Worm (Caenorhabditis elegans) whole organism, young adult: ENCODE measurements around the gene far-3.
A peak's percentile ranks its signal among the peaks of the same experiment; 100 is the strongest.

ENCODE experiments used
- C17E4.6 ChIP-seq: fragments of 200-800 bp; sonication (Bioruptor generic); IDR thresholded peaks from 2 replicates; pipeline ENCODE4 v1.3.6; 2022; ENCODE audit warnings: missing genetic modification reagents, missing genetic modification characterization, missing compliant biosample characterization
- D2030.7 ChIP-seq: fragments of 200-800 bp; sonication (Bioruptor generic); IDR thresholded peaks from 2 replicates; pipeline ENCODE4 v1.3.6; 2022; ENCODE audit warnings: missing genetic modification reagents, missing genetic modification characterization, missing compliant biosample characterization
- F37B4.10 ChIP-seq: fragments of 200-800 bp; sonication (Bioruptor generic); IDR thresholded peaks from 2 replicates; pipeline ENCODE4 v1.3.6; 2022; ENCODE audit warnings: missing genetic modification characterization, missing compliant biosample characterization
- K12H6.12 ChIP-seq: fragments of 200-800 bp; sonication (Bioruptor generic); optimal IDR thresholded peaks from 2 replicates; lab custom pipeline; 2018; ENCODE audit warnings: mild to moderate bottlenecking, missing genetic modification characterization, missing compliant biosample characterization
- ZK185.1 ChIP-seq: sonication (generic microtip); optimal IDR thresholded peaks from 2 replicates; lab custom pipeline; 2016; ENCODE audit warnings: mild to moderate bottlenecking, missing genetic modification characterization, missing compliant biosample characterization; ENCODE audit not compliant: poor library complexity, severe bottlenecking
- ama-1 ChIP-seq, 3 experiments: fragments of 150-350 bp in 1 of 3; sonication (generic microtip) in 2 of 3; optimal IDR thresholded peaks; 2 replicates each; lab custom pipeline; 2014 to 2018; ENCODE audit warnings: missing biosample characterization in 2 of 3, missing genetic modification characterization in 2 of 3, missing genetic modification reagents in 2 of 3
- attf-3 ChIP-seq: fragments of 200-800 bp; sonication (Bioruptor generic); conservative IDR thresholded peaks from 2 replicates; pipeline ENCODE4 v1.3.6; 2022; ENCODE audit warnings: missing genetic modification reagents, missing genetic modification characterization, missing compliant biosample characterization
- attf-5 ChIP-seq: fragments of 200-800 bp; sonication (Bioruptor generic); optimal IDR thresholded peaks from 2 replicates; lab custom pipeline; 2018; ENCODE audit warnings: mild to moderate bottlenecking, missing genetic modification characterization, missing compliant biosample characterization
- ceh-100 ChIP-seq: fragments of 200-800 bp; sonication (Bioruptor generic); IDR thresholded peaks from 2 replicates; pipeline ENCODE4 v1.3.6; 2022; ENCODE audit warnings: missing genetic modification reagents, missing genetic modification characterization, missing compliant biosample characterization
- ceh-58 ChIP-seq: fragments of 200-800 bp; sonication (Bioruptor generic); IDR thresholded peaks from 2 replicates; pipeline ENCODE4 v1.3.6; 2022; ENCODE audit warnings: missing genetic modification characterization, missing compliant biosample characterization
- chd-7 ChIP-seq: sonication (generic microtip); optimal IDR thresholded peaks from 2 replicates; lab custom pipeline; 2016; ENCODE audit warnings: mild to moderate bottlenecking, missing genetic modification characterization, moderate library complexity, missing compliant biosample characterization
- die-1 ChIP-seq: sonication (generic microtip); optimal IDR thresholded peaks from 2 replicates; lab custom pipeline; 2016; ENCODE audit warnings: missing genotype, mild to moderate bottlenecking, missing genetic modification characterization, missing compliant biosample characterization
- dox-1 ChIP-seq: fragments of 200-800 bp; sonication (Bioruptor generic); IDR thresholded peaks from 2 replicates; pipeline ENCODE4 v1.3.6; 2022; ENCODE audit warnings: missing genetic modification reagents, missing genetic modification characterization, missing compliant biosample characterization
- dpff-1 ChIP-seq: sonication (generic microtip); optimal IDR thresholded peaks from 2 replicates; lab custom pipeline; 2017; ENCODE audit warnings: mild to moderate bottlenecking, missing genetic modification characterization, missing compliant biosample characterization
- efl-1 ChIP-seq: fragments of 150-350 bp; optimal IDR thresholded peaks from 2 replicates; lab custom pipeline; 2014; ENCODE audit warnings: missing biosample characterization, missing genetic modification reagents, missing genetic modification characterization
- gei-17 ChIP-seq: fragments of 200-800 bp; sonication (Bioruptor generic); optimal IDR thresholded peaks from 2 replicates; lab custom pipeline; 2018; ENCODE audit warnings: mild to moderate bottlenecking, missing genetic modification characterization, missing compliant biosample characterization
- hlh-26 ChIP-seq: fragments of 200-800 bp; sonication (Bioruptor generic); conservative IDR thresholded peaks from 2 replicates; pipeline ENCODE4 v1.3.6; 2022; ENCODE audit warnings: missing genetic modification reagents, missing genetic modification characterization, missing compliant biosample characterization
- hmg-1.2 ChIP-seq: fragments of 200-800 bp; sonication (Bioruptor generic); IDR thresholded peaks from 2 replicates; pipeline ENCODE4 v1.3.6; 2022; ENCODE audit warnings: missing genetic modification reagents, missing genetic modification characterization, missing compliant biosample characterization
- let-526 ChIP-seq: fragments of 200-800 bp; sonication (Bioruptor generic); IDR thresholded peaks from 2 replicates; pipeline ENCODE4 v1.3.6; 2022; ENCODE audit warnings: missing genetic modification reagents, missing genetic modification characterization, missing compliant biosample characterization
- let-607 ChIP-seq, 2 experiments: fragments of 200-800 bp in 1 of 2; sonication (Bioruptor generic) in 1 of 2; sonication (generic microtip) in 1 of 2; optimal IDR thresholded peaks; 2 replicates each; lab custom pipeline; 2016 to 2018; ENCODE audit warnings: mild to moderate bottlenecking in 2 of 2, missing compliant biosample characterization in 2 of 2, missing genetic modification characterization in 2 of 2, moderate library complexity in 2 of 2, missing genotype in 1 of 2
- lsl-1 ChIP-seq: fragments of 200-800 bp; sonication (Bioruptor generic); optimal IDR thresholded peaks from 2 replicates; lab custom pipeline; 2018; ENCODE audit warnings: mild to moderate bottlenecking, missing genetic modification characterization, moderate library complexity, missing compliant biosample characterization
- madf-10 ChIP-seq: sonication (generic microtip); optimal IDR thresholded peaks from 2 replicates; lab custom pipeline; 2016; ENCODE audit warnings: mild to moderate bottlenecking, missing genetic modification characterization, missing compliant biosample characterization
- mcd-1 ChIP-seq: fragments of 200-800 bp; sonication (Bioruptor generic); IDR thresholded peaks from 2 replicates; pipeline ENCODE4 v1.3.6; 2022; ENCODE audit warnings: missing genetic modification reagents, missing genetic modification characterization, missing compliant biosample characterization
- nhr-27 ChIP-seq: fragments of 200-800 bp; sonication (Bioruptor generic); optimal IDR thresholded peaks from 2 replicates; lab custom pipeline; 2018; ENCODE audit warnings: mild to moderate bottlenecking, missing genetic modification characterization, moderate library complexity, missing compliant biosample characterization
- nhr-80 ChIP-seq: sonication (generic microtip); optimal IDR thresholded peaks from 2 replicates; lab custom pipeline; 2016; ENCODE audit warnings: missing genetic modification characterization, missing compliant biosample characterization
- pbrm-1 ChIP-seq: fragments of 200-800 bp; sonication (Bioruptor generic); IDR thresholded peaks from 2 replicates; pipeline ENCODE4 v1.3.6; 2022; ENCODE audit warnings: missing genetic modification reagents, missing genetic modification characterization, missing compliant biosample characterization
- pha-4 ChIP-seq: fragments of 150-350 bp; sonication (generic microtip); optimal IDR thresholded peaks from 2 replicates; lab custom pipeline; 2014; ENCODE audit warnings: missing biosample characterization, missing genetic modification reagents, missing genetic modification characterization
- rec-8 ChIP-seq, 2 experiments: sonication (generic microtip); optimal IDR thresholded peaks; 2 replicates each; lab custom pipeline; 2016; ENCODE audit warnings: mild to moderate bottlenecking in 2 of 2, missing genetic modification characterization in 2 of 2, missing genetic modification reagents in 2 of 2, missing genotype in 2 of 2, missing biosample characterization in 1 of 2, missing compliant biosample characterization in 1 of 2, moderate library complexity in 1 of 2
- snpc-4 ChIP-seq, 5 experiments: fragments of 150-350 bp in 1 of 5; sonication (generic microtip) in 4 of 5; optimal IDR thresholded peaks; 2 replicates each; lab custom pipeline; 2014 to 2018; ENCODE audit warnings: missing genetic modification characterization in 5 of 5, missing biosample characterization in 3 of 5, antibody characterized with exemption in 2 of 5, mild to moderate bottlenecking in 2 of 5, missing compliant biosample characterization in 2 of 5, missing genotype in 2 of 5, moderate library complexity in 2 of 5, missing genetic modification reagents in 1 of 5
- tbp1 ChIP-seq: fragments of 200-800 bp; sonication (Bioruptor generic); optimal IDR thresholded peaks from 2 replicates; lab custom pipeline; 2018; ENCODE audit warnings: mild to moderate bottlenecking, missing genetic modification characterization, missing compliant biosample characterization
- unc-130 ChIP-seq: sonication (generic microtip); optimal IDR thresholded peaks from 2 replicates; lab custom pipeline; 2016; ENCODE audit warnings: missing genetic modification reagents, missing genetic modification characterization, missing compliant biosample characterization
- zfh-2 ChIP-seq: fragments of 200-800 bp; sonication (Bioruptor generic); conservative IDR thresholded peaks from 2 replicates; pipeline ENCODE4 v1.3.6; 2022; ENCODE audit warnings: missing genetic modification reagents, missing genetic modification characterization, missing compliant biosample characterization
- ztf-28 ChIP-seq: fragments of 200-800 bp; sonication (Bioruptor generic); IDR thresholded peaks from 2 replicates; pipeline ENCODE4 v1.3.6; 2022; ENCODE audit warnings: missing genetic modification reagents, missing genetic modification characterization, missing compliant biosample characterization
- ztf-6 ChIP-seq: fragments of 200-800 bp; sonication (Bioruptor generic); IDR thresholded peaks from 2 replicates; pipeline ENCODE4 v1.3.6; 2022; ENCODE audit warnings: missing genetic modification reagents, missing genetic modification characterization, missing compliant biosample characterization

Gene far-3

DNA sequence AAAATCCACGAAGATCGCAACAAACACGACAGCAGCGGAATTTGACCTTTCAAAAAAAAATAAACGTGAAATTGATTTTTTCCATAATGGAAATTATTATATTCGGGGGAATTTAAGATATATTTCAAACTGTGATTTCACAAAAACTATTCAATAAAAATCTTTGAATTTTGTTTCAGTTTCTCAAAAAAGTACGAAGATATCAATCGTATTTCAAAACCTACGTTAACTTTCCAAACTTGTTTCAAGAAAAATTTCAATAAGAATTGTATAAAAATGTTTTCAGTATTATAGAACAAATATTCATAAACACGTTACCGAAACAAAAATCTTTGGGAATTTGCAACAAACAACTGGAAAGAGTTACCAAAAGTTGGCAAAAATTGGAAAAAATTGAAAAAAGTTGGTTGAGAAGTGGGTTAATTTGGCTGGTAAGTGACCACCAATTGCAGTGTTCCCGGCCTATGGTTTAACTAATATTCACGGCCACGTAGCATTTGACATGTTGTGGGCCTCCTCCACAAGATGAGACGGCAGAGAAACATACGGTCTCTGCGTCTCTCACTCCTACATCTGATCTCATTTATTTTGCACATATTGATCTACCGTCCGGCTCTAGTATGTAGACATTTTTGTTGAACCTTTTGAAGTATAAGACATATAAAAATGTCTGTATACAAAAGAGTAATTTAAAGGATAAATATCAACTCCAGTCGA, 46.4 kb downstream of the far-3 start, which contains the start of the genes T16G1.9 and T16G1.18:
Gene T16G1.9 (minus strand): TSS at position 51 of the 717 bp plus-strand sequence.
Gene T16G1.18 (plus strand): TSS at position 493 of the 717 bp plus-strand sequence.
- TF ChIP-seq let-607 (tag; optimal IDR thresholded peaks at IDR 0.05; lab: Kevin White, UChicago) (peak; percentile 86 to 92), ama-1 (optimal IDR thresholded peaks at IDR 0.05; lab: Kevin White, UChicago) (no peak), ama-1 (GFP tag; optimal IDR thresholded peaks at IDR 0.05; lab: Kevin White, UChicago) (no peak), mcd-1 (GFP tag; lab: Robert Waterston, UW) (peak; percentile 35; the same call in 1 of the 2 replicates), efl-1 (peak; percentile 19), dox-1 (peak; percentile 37; the same call in 1 of the 2 replicates), attf-3 (peak; percentile 81), snpc-4 (GFP tag; optimal IDR thresholded peaks at IDR 0.05; lab: Kevin White, UChicago) (no peak), snpc-4 (tag; optimal IDR thresholded peaks at IDR 0.05; lab: Kevin White, UChicago) (peak in 1 of 4 experiments; percentile 33), unc-130 (GFP tag; lab: Kevin White, UChicago) (no peak), F37B4.10 (GFP tag; lab: Robert Waterston, UW) (no peak), nhr-80 (tag; lab: Kevin White, UChicago) (peak; percentile 51), pbrm-1 (no peak), ZK185.1 (tag; lab: Kevin White, UChicago) (no peak), tbp1 (no peak), attf-5 (GFP tag; lab: Kevin White, UChicago) (peak; percentile 68), hmg-1.2 (GFP tag; lab: Robert Waterston, UW) (peak; percentile 81; the same call in 1 of the 2 replicates)

DNA sequence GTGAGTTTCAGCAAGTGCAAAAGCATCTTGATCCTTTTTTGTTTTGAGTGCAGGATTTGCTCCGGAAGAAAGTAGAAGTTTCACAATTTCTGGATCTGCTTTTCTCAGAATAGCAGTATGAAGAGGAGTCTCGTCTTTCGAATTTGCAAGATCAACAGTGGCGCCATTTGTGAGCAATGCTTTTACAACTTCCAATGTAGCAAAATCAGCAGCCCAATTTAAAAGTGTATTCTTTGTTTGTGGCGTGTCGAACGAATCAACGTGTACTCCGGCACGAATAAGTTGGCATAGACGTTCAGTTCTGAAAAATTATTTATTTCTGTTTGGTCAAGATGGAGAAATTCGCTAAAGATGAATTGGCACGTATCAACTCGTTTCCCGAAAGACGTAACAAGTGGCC, 47.7 kb downstream of the far-3 start, which contains the start of gene T16G1.13:
Gene T16G1.13 (plus strand): TSS at position 301 of the 400 bp plus-strand sequence.
- no peak for TF ChIP-seq K12H6.12
- no peak for TF ChIP-seq let-607 (tag; optimal IDR thresholded peaks at IDR 0.05; lab: Kevin White, UChicago)
- TF ChIP-seq D2030.7 (GFP tag; lab: Robert Waterston, UW): no peak
- TF ChIP-seq chd-7 (tag; lab: Kevin White, UChicago): no peak
- TF ChIP-seq hlh-26: no peak
- TF ChIP-seq rec-8 (tag; optimal IDR thresholded peaks at IDR 0.05; lab: Kevin White, UChicago): no peak
- TF ChIP-seq die-1: no peak
- TF ChIP-seq dpff-1 (tag; lab: Kevin White, UChicago): no peak
- TF ChIP-seq lsl-1 (GFP tag; lab: Kevin White, UChicago): no peak
- TF ChIP-seq C17E4.6 (GFP tag; lab: Robert Waterston, UW): no peak
- TF ChIP-seq madf-10 (tag; lab: Kevin White, UChicago): no peak
- no peak for TF ChIP-seq zfh-2
- TF ChIP-seq ceh-100: no peak
- no peak for TF ChIP-seq nhr-27
- TF ChIP-seq pha-4: no peak
- no peak for TF ChIP-seq ztf-28
- TF ChIP-seq let-526 (GFP tag; lab: Robert Waterston, UW): no peak
- TF ChIP-seq ceh-58 (GFP tag; lab: Robert Waterston, UW): no peak
- TF ChIP-seq ztf-6: no peak
- no peak for TF ChIP-seq gei-17 (GFP tag; lab: Kevin White, UChicago)
